Worm (Caenorhabditis elegans): Measurements from ENCODE around the gene AH10.4.

Gene AH10.4

ce11 chrV:14094546-14094945, 43.1 kb downstream of the AH10.4 start:
- TF ChIP-seq W03F9.2 (tag; optimal IDR thresholded peaks at IDR 0.05) (no peak), dao-5 (tag; optimal IDR thresholded peaks at IDR 0.05) (no peak), him-1 (tag; optimal IDR thresholded peaks at IDR 0.05) (no peak)

ce11 chrV:14093805-14094204, 43.9 kb downstream of the AH10.4 start, which contains the start of gene D1086.8:
D1086.8 (plus strand) TSS chrV:14094105.
- TF ChIP-seq him-1 (tag; optimal IDR thresholded peaks at IDR 0.05) (no peak), W03F9.2 (tag; optimal IDR thresholded peaks at IDR 0.05) (no peak), dao-5 (tag; optimal IDR thresholded peaks at IDR 0.05) (no peak)

ce11 chrV:14092403-14092802, 45.3 kb downstream of the AH10.4 start, which contains the start of gene D1086.3:
D1086.3 (plus strand) TSS chrV:14092792.
- no peak for TF ChIP-seq W03F9.2 (tag; optimal IDR thresholded peaks at IDR 0.05)
- no peak for TF ChIP-seq him-1 (tag; optimal IDR thresholded peaks at IDR 0.05)
- no peak for TF ChIP-seq dao-5 (tag; optimal IDR thresholded peaks at IDR 0.05)

- no peak for TF ChIP-seq W03F9.2 (tag; optimal IDR thresholded peaks at IDR 0.05)
- TF ChIP-seq him-1 (tag; optimal IDR thresholded peaks at IDR 0.05), result no peak
- TF ChIP-seq dao-5 (tag; optimal IDR thresholded peaks at IDR 0.05), result no peak
Observed at ce11 chrV:14090309-14090967, 47.2 kb downstream of the AH10.4 start, which contains the start of the genes D1086.5 and him-5. D1086.5 (minus strand) TSS chrV:14090359. him-5 (plus strand) TSS chrV:14090426.

ce11 chrV:14088051-14088450, 49.6 kb downstream of the AH10.4 start, which contains the start of gene D1086.19:
D1086.19 (plus strand) TSS chrV:14088351.
- no peak for TF ChIP-seq dao-5 (tag; optimal IDR thresholded peaks at IDR 0.05)
- no peak for TF ChIP-seq him-1 (tag; optimal IDR thresholded peaks at IDR 0.05)
- no peak for TF ChIP-seq W03F9.2 (tag; optimal IDR thresholded peaks at IDR 0.05)
